Worm (Caenorhabditis elegans) whole organism, young adult: ENCODE results near the gene Y48E1B.3.

Experiments
- B0019.2 ChIP-seq: fragments of 200-800 bp; sonication (Bioruptor generic); conservative IDR thresholded peaks from 2 replicates; pipeline ENCODE4 v1.3.6; 2022; ENCODE audit warnings: missing genetic modification reagents, missing genetic modification characterization, missing compliant biosample characterization
- B0035.1 ChIP-seq: sonication (generic microtip); optimal IDR thresholded peaks from 2 replicates; lab custom pipeline; 2016; ENCODE audit warnings: missing genetic modification characterization, mild to moderate bottlenecking, missing compliant biosample characterization, missing genotype, missing genetic modification reagents
- B0261.1 ChIP-seq: sonication (generic microtip); optimal IDR thresholded peaks from 2 replicates; lab custom pipeline; 2016; ENCODE audit warnings: mild to moderate bottlenecking, missing genetic modification characterization, moderate library complexity, missing compliant biosample characterization
- C17E4.6 ChIP-seq: fragments of 200-800 bp; sonication (Bioruptor generic); IDR thresholded peaks from 2 replicates; pipeline ENCODE4 v1.3.6; 2022; ENCODE audit warnings: missing genetic modification reagents, missing genetic modification characterization, missing compliant biosample characterization
- F57A8.1 ChIP-seq: fragments of 200-800 bp; sonication (Bioruptor generic); optimal IDR thresholded peaks from 2 replicates; lab custom pipeline; 2018; ENCODE audit warnings: mild to moderate bottlenecking, missing genetic modification characterization, moderate library complexity, missing compliant biosample characterization
- F57C9.4 ChIP-seq: sonication (generic microtip); optimal IDR thresholded peaks from 2 replicates; lab custom pipeline; 2017; ENCODE audit warnings: mild to moderate bottlenecking, missing genetic modification characterization, missing compliant biosample characterization
- T26A5.8 ChIP-seq: sonication (generic microtip); optimal IDR thresholded peaks from 2 replicates; lab custom pipeline; 2016; ENCODE audit warnings: missing genetic modification characterization, missing compliant biosample characterization
- atf-7 ChIP-seq: sonication (generic microtip); optimal IDR thresholded peaks from 2 replicates; lab custom pipeline; 2017; ENCODE audit warnings: mild to moderate bottlenecking, missing genetic modification characterization, missing compliant biosample characterization
- attf-3 ChIP-seq: fragments of 200-800 bp; sonication (Bioruptor generic); conservative IDR thresholded peaks from 2 replicates; pipeline ENCODE4 v1.3.6; 2022; ENCODE audit warnings: missing genetic modification reagents, missing genetic modification characterization, missing compliant biosample characterization
- cebp-1 ChIP-seq, 2 experiments: fragments of 200-800 bp in 1 of 2; sonication (Bioruptor generic) in 1 of 2; sonication (generic microtip) in 1 of 2; IDR thresholded peaks in 1 of 2; optimal IDR thresholded peaks in 1 of 2; 2 replicates each; pipeline versions ENCODE4 v1.3.6 to Lab custom; 2017 to 2022; ENCODE audit warnings: missing compliant biosample characterization in 2 of 2, missing genetic modification characterization in 2 of 2, mild to moderate bottlenecking in 1 of 2, missing genetic modification reagents in 1 of 2, moderate library complexity in 1 of 2
- ceh-91 ChIP-seq: fragments of 200-800 bp; sonication (Bioruptor generic); IDR thresholded peaks from 2 replicates; pipeline ENCODE4 v1.3.6; 2022; ENCODE audit warnings: missing genetic modification reagents, missing genetic modification characterization, missing compliant biosample characterization
- die-1 ChIP-seq: sonication (generic microtip); optimal IDR thresholded peaks from 2 replicates; lab custom pipeline; 2016; ENCODE audit warnings: missing genotype, mild to moderate bottlenecking, missing genetic modification characterization, missing compliant biosample characterization
- dpl-1 ChIP-seq: fragments of 150-350 bp; optimal IDR thresholded peaks from 2 replicates; lab custom pipeline; 2014; ENCODE audit warnings: missing biosample characterization, missing genetic modification reagents, missing genetic modification characterization
- efl-1 ChIP-seq: fragments of 150-350 bp; optimal IDR thresholded peaks from 2 replicates; lab custom pipeline; 2014; ENCODE audit warnings: missing biosample characterization, missing genetic modification reagents, missing genetic modification characterization
- egl-44 ChIP-seq: fragments of 200-800 bp; sonication (Bioruptor generic); IDR thresholded peaks from 2 replicates; pipeline ENCODE4 v1.3.6; 2022; ENCODE audit warnings: missing genetic modification reagents, missing genetic modification characterization, missing compliant biosample characterization
- egrh-3 ChIP-seq: fragments of 200-800 bp; sonication (Bioruptor generic); IDR thresholded peaks from 2 replicates; pipeline ENCODE4 v1.3.6; 2022; ENCODE audit warnings: missing genetic modification reagents, missing genetic modification characterization, missing compliant biosample characterization
- ets-4 ChIP-seq: fragments of 200-800 bp; sonication (Bioruptor generic); optimal IDR thresholded peaks from 2 replicates; lab custom pipeline; 2018; ENCODE audit warnings: mild to moderate bottlenecking, missing genetic modification characterization, missing compliant biosample characterization
- fkh-3 ChIP-seq: sonication (generic microtip); optimal IDR thresholded peaks from 2 replicates; lab custom pipeline; 2016; ENCODE audit warnings: mild to moderate bottlenecking, missing genetic modification characterization, missing compliant biosample characterization
- him-1 ChIP-seq: sonication (generic microtip); optimal IDR thresholded peaks from 2 replicates; lab custom pipeline; 2016; ENCODE audit warnings: missing genotype, missing genetic modification reagents, missing genetic modification characterization, missing compliant biosample characterization
- hmg-1.2 ChIP-seq: fragments of 200-800 bp; sonication (Bioruptor generic); IDR thresholded peaks from 2 replicates; pipeline ENCODE4 v1.3.6; 2022; ENCODE audit warnings: missing genetic modification reagents, missing genetic modification characterization, missing compliant biosample characterization
- hmg-20 ChIP-seq: fragments of 200-800 bp; sonication (Bioruptor generic); IDR thresholded peaks from 2 replicates; pipeline ENCODE4 v1.3.6; 2022; ENCODE audit warnings: missing genetic modification reagents, missing genetic modification characterization, missing compliant biosample characterization
- hsf-1 ChIP-seq: fragments of 200-800 bp; sonication (Bioruptor generic); IDR thresholded peaks from 2 replicates; pipeline ENCODE4 v1.3.6; 2022; ENCODE audit warnings: missing genetic modification reagents, missing genetic modification characterization, missing compliant biosample characterization
- lag-1 ChIP-seq: fragments of 200-800 bp; sonication (Bioruptor generic); IDR thresholded peaks from 2 replicates; pipeline ENCODE4 v1.3.6; 2022; ENCODE audit warnings: missing genetic modification reagents, missing genetic modification characterization, missing compliant biosample characterization
- let-526 ChIP-seq: fragments of 200-800 bp; sonication (Bioruptor generic); IDR thresholded peaks from 2 replicates; pipeline ENCODE4 v1.3.6; 2022; ENCODE audit warnings: missing genetic modification reagents, missing genetic modification characterization, missing compliant biosample characterization
- lin-26 ChIP-seq: fragments of 200-800 bp; sonication (Bioruptor generic); IDR thresholded peaks from 2 replicates; pipeline ENCODE4 v1.3.6; 2022; ENCODE audit warnings: missing genetic modification reagents, missing genetic modification characterization, missing compliant biosample characterization
- lsl-1 ChIP-seq: fragments of 200-800 bp; sonication (Bioruptor generic); optimal IDR thresholded peaks from 2 replicates; lab custom pipeline; 2018; ENCODE audit warnings: mild to moderate bottlenecking, missing genetic modification characterization, moderate library complexity, missing compliant biosample characterization
- madf-8 ChIP-seq: fragments of 200-800 bp; sonication (Bioruptor generic); conservative IDR thresholded peaks from 2 replicates; pipeline ENCODE4 v1.3.6; 2022; ENCODE audit warnings: missing genetic modification reagents, missing genetic modification characterization, missing compliant biosample characterization
- nfya-2 ChIP-seq: fragments of 200-800 bp; sonication (Bioruptor generic); IDR thresholded peaks from 2 replicates; pipeline ENCODE4 v1.3.6; 2022; ENCODE audit warnings: missing genetic modification reagents, missing genetic modification characterization, missing compliant biosample characterization
- nhr-120 ChIP-seq: fragments of 200-800 bp; sonication (Bioruptor generic); IDR thresholded peaks from 2 replicates; pipeline ENCODE4 v1.3.6; 2022; ENCODE audit warnings: missing genetic modification characterization, missing compliant biosample characterization
- snpc-1.3 ChIP-seq: sonication (generic microtip); optimal IDR thresholded peaks from 2 replicates; lab custom pipeline; 2017; ENCODE audit warnings: missing genetic modification characterization, mild to moderate bottlenecking, missing compliant biosample characterization, antibody characterized with exemption, moderate library complexity, missing genotype, missing genetic modification reagents; ENCODE audit not compliant: insufficient read depth
- unc-130 ChIP-seq: sonication (generic microtip); optimal IDR thresholded peaks from 2 replicates; lab custom pipeline; 2016; ENCODE audit warnings: missing genetic modification reagents, missing genetic modification characterization, missing compliant biosample characterization
- unc-62 ChIP-seq: fragments of 150-350 bp; optimal IDR thresholded peaks from 2 replicates; lab custom pipeline; 2014; ENCODE audit warnings: missing biosample characterization, missing genetic modification reagents, missing genetic modification characterization
- zfh-2 ChIP-seq: fragments of 200-800 bp; sonication (Bioruptor generic); conservative IDR thresholded peaks from 2 replicates; pipeline ENCODE4 v1.3.6; 2022; ENCODE audit warnings: missing genetic modification reagents, missing genetic modification characterization, missing compliant biosample characterization
- ztf-3 ChIP-seq: fragments of 200-800 bp; sonication (Bioruptor generic); optimal IDR thresholded peaks from 2 replicates; lab custom pipeline; 2018; ENCODE audit warnings: mild to moderate bottlenecking, missing genetic modification characterization, missing compliant biosample characterization

The Y48E1B.3 gene

DNA sequence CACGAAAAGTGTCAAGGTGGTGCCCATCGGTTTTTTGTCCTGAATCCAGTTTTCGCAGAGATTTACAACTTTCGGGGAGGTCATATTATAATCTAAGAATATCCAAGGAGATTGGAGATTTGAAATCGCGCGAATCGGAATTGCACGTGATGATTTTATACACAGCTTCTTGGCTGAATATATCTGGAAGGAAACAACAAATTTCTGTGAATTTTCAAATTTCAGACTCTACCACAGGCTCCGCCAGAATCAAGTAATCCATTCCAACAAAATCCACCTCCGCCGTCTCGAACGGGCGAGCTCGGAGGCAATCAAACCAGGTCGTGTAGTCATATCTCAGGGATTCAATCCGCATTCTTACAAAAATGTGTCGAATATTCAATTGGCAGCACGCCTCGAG lies 27.5 kb upstream of the Y48E1B.3 start:
- TF ChIP-seq F57A8.1 (GFP tag; lab: Kevin White, UChicago) (no peak), hsf-1 (GFP tag; lab: Robert Waterston, UW) (no peak), C17E4.6 (GFP tag; lab: Robert Waterston, UW) (no peak), madf-8 (GFP tag; lab: Robert Waterston, UW) (no peak), B0035.1 (tag; lab: Kevin White, UChicago) (no peak), fkh-3 (tag; lab: Kevin White, UChicago) (no peak), B0261.1 (tag; lab: Kevin White, UChicago) (no peak), atf-7 (tag; lab: Kevin White, UChicago) (no peak), efl-1 (GFP tag; lab: Kevin White, UChicago) (no peak), unc-62 (GFP tag; lab: Kevin White, UChicago) (no peak), die-1 (tag; lab: Kevin White, UChicago) (no peak), egl-44 (no peak), let-526 (GFP tag; lab: Robert Waterston, UW) (no peak), nfya-2 (GFP tag; lab: Robert Waterston, UW) (no peak), unc-130 (GFP tag; lab: Kevin White, UChicago) (no peak), him-1 (tag; lab: Kevin White, UChicago) (no peak), ztf-3 (no peak), F57C9.4 (tag; lab: Kevin White, UChicago) (no peak), ets-4 (no peak)

DNA sequence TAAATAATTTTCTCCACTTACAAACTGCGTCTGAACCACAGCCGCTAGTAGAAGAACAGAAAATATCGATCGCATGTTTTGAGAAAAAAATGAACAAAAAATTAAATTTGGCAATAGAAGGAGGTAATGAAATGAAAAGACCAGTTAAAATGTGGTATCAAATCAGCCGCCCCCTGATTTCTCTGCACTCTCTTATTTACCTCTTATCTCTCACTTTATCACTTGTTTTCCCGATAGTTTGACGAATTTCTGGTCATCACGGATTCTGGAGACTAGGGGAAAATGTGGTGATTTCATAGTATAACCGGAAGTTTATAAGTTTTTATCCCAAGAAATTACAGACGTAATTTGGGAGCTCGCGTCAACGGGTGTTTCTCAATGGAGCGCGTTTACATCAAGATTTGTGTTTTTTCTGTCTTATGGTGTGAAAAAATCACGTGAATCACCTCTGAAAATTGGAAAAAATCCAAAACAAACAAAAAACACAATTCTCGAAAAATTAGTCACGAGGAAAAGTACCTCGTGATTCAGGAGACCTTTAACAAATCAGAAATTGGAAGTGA lies 26.0 kb upstream of the Y48E1B.3 start, which contains the start of gene clec-146:
TSS of gene clec-146 (minus strand) at position 116 of the 563 bp plus-strand sequence.
- no peak for TF ChIP-seq B0019.2 (GFP tag; lab: Robert Waterston, UW)
- TF ChIP-seq hmg-1.2 (GFP tag; lab: Robert Waterston, UW) = peak; percentile 62; the same call in 1 of the 2 replicates
- no peak for TF ChIP-seq nhr-120 (GFP tag; lab: Robert Waterston, UW)
- TF ChIP-seq, all 124 proteins: peak for 1

DNA sequence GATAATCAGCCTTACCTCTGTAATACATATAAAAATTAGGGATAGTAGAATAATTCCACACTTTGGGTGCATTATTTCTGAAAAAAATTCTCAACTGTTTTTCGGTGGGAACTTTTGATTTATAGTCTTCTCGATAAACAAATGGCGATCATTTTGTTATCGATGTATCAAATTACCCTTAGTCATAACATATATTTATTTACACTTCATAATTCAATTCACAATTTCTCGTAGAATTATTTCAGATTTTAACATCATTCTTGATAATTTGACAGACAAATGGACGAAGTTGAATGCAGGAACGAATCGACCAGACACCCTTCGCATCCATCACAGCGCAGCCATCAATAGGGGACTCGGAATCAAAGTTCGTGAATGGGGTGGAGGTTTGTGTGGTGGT lies 22.7 kb upstream of the Y48E1B.3 start, which contains the start of gene clec-145:
TSS of gene clec-145 (minus strand) at position 101 of the 400 bp plus-strand sequence.
- TF ChIP-seq lsl-1 (GFP tag; lab: Kevin White, UChicago) (no peak), lin-26 (no peak), snpc-1.3 (tag; lab: Kevin White, UChicago) (no peak), dpl-1 (no peak), hmg-20 (GFP tag; lab: Robert Waterston, UW) (no peak), attf-3 (GFP tag; lab: Robert Waterston, UW) (no peak), cebp-1 (GFP tag; IDR thresholded peaks at IDR 0.05; lab: Robert Waterston, UW) (no peak), cebp-1 (tag; optimal IDR thresholded peaks at IDR 0.05; lab: Kevin White, UChicago) (no peak)
- TF ChIP-seq, all 124 proteins: peak for 0

DNA sequence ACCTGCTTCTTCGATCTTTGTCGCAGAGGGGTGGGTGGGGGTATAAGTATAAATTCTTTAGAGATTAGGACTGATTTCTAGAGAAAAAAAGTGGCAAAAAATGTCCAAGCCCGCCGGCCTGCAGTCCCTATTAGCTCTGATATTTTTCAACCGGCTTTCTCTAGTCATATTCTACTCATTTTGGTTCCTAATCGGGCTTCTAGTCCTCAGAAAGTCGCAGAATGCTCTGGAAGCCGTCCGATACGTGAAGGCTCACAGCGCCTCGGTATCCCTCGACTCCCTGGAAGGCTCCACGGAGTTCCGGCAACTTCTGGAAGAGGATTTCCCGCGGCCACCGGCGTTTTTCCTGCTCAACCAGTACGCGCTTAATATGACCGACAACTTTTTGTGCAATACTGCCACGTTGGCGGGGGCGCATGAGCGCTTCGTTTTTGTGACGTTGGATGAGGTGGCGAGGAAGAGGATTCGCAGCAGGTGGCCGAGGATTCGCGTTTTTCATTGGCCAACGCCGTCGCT lies 17.9 kb upstream of the Y48E1B.3 start, which contains the start of gene Y48E1B.8:
TSS of gene Y48E1B.8 (plus strand) at position 51 of the 516 bp plus-strand sequence.
- TF ChIP-seq zfh-2 (GFP tag; lab: Robert Waterston, UW) (peak; percentile 61), hmg-1.2 (GFP tag; lab: Robert Waterston, UW) (no peak), egrh-3 (GFP tag; lab: Robert Waterston, UW) (no peak; the same call in 1 of the 2 replicates), ceh-91 (GFP tag; lab: Robert Waterston, UW) (no peak), T26A5.8 (tag; lab: Kevin White, UChicago) (no peak), lag-1 (GFP tag; lab: Robert Waterston, UW) (no peak)
